Worm (Caenorhabditis elegans) whole organism, late embryonic: ENCODE measurements around the gene C34C6.3.

Experiments
- C08G9.2 ChIP-seq: sonication (generic microtip); optimal IDR thresholded peaks from 2 replicates; lab custom pipeline; 2016; ENCODE audit warnings: mild to moderate bottlenecking, missing genetic modification characterization, moderate library complexity, missing compliant biosample characterization
- F13H6.1 ChIP-seq: sonication (generic microtip); optimal IDR thresholded peaks from 2 replicates; lab custom pipeline; 2016; ENCODE audit warnings: missing genetic modification characterization, missing compliant biosample characterization
- K02D7.2 ChIP-seq: sonication (generic microtip); optimal IDR thresholded peaks from 2 replicates; lab custom pipeline; 2017; ENCODE audit warnings: mild to moderate bottlenecking, missing genetic modification characterization, missing compliant biosample characterization
- ahr-1 ChIP-seq: sonication (generic microtip); optimal IDR thresholded peaks from 2 replicates; lab custom pipeline; 2016; ENCODE audit warnings: missing genetic modification characterization, missing compliant biosample characterization
- ama-1 ChIP-seq: fragments of 150-350 bp; optimal IDR thresholded peaks from 2 replicates; lab custom pipeline; 2014
- ceh-19 ChIP-seq: fragments of 200-800 bp; sonication (Bioruptor generic); optimal IDR thresholded peaks from 2 replicates; lab custom pipeline; 2018; ENCODE audit warnings: mild to moderate bottlenecking, missing genetic modification characterization, missing compliant biosample characterization
- ceh-24 ChIP-seq: sonication (generic microtip); optimal IDR thresholded peaks from 2 replicates; lab custom pipeline; 2016; ENCODE audit warnings: mild to moderate bottlenecking, missing genetic modification characterization, missing compliant biosample characterization
- ceh-34 ChIP-seq: sonication (generic microtip); optimal IDR thresholded peaks from 2 replicates; lab custom pipeline; 2016; ENCODE audit warnings: mild to moderate bottlenecking, missing genetic modification characterization, missing compliant biosample characterization
- ceh-48 ChIP-seq: sonication (generic microtip); optimal IDR thresholded peaks from 2 replicates; lab custom pipeline; 2016; ENCODE audit warnings: missing genetic modification characterization, inconsistent platforms, missing compliant biosample characterization
- ceh-6 ChIP-seq: fragments of 200-800 bp; sonication (Bioruptor generic); optimal IDR thresholded peaks from 2 replicates; lab custom pipeline; 2018; ENCODE audit warnings: mild to moderate bottlenecking, missing genetic modification characterization, missing compliant biosample characterization
- ceh-9 ChIP-seq: sonication (generic microtip); optimal IDR thresholded peaks from 2 replicates; lab custom pipeline; 2016; ENCODE audit warnings: mild to moderate bottlenecking, missing genetic modification characterization, inconsistent platforms, missing compliant biosample characterization
- elt-2 ChIP-seq: sonication (generic microtip); optimal IDR thresholded peaks from 2 replicates; lab custom pipeline; 2016; ENCODE audit warnings: missing genetic modification reagents, missing genetic modification characterization, missing compliant biosample characterization
- ets-4 ChIP-seq: sonication (generic microtip); optimal IDR thresholded peaks from 2 replicates; lab custom pipeline; 2016; ENCODE audit warnings: missing genetic modification characterization, missing compliant biosample characterization
- hlh-30 ChIP-seq: sonication (generic microtip); optimal IDR thresholded peaks from 2 replicates; lab custom pipeline; 2017; ENCODE audit warnings: antibody characterized with exemption, missing genetic modification characterization, missing compliant biosample characterization; ENCODE audit not compliant: insufficient read depth
- nfya-1 ChIP-seq: sonication (generic microtip); optimal IDR thresholded peaks from 2 replicates; lab custom pipeline; 2017; ENCODE audit warnings: missing genetic modification characterization, mild to moderate bottlenecking, missing compliant biosample characterization, antibody characterized with exemption, moderate library complexity
- nhr-11 ChIP-seq: fragments of 150-350 bp; optimal IDR thresholded peaks from 2 replicates; lab custom pipeline; 2014; ENCODE audit warnings: missing biosample characterization, missing genetic modification characterization
- nhr-232 ChIP-seq: sonication (generic microtip); optimal IDR thresholded peaks from 2 replicates; lab custom pipeline; 2016; ENCODE audit warnings: missing genetic modification characterization, missing compliant biosample characterization
- npax-4 ChIP-seq: sonication (generic microtip); optimal IDR thresholded peaks from 2 replicates; lab custom pipeline; 2016; ENCODE audit warnings: missing genetic modification characterization, missing compliant biosample characterization
- pag-3 ChIP-seq: sonication (generic microtip); optimal IDR thresholded peaks from 2 replicates; lab custom pipeline; 2016; ENCODE audit warnings: missing compliant biosample characterization, missing genetic modification characterization, borderline replicate concordance
- pqm-1 ChIP-seq: sonication (generic microtip); optimal IDR thresholded peaks from 2 replicates; lab custom pipeline; 2016; ENCODE audit warnings: missing genetic modification characterization, missing compliant biosample characterization
- pros-1 ChIP-seq: fragments of 150-350 bp; optimal IDR thresholded peaks from 2 replicates; lab custom pipeline; 2014; ENCODE audit warnings: missing biosample characterization, missing genetic modification reagents, missing genetic modification characterization
- ref-2 ChIP-seq: sonication (generic microtip); optimal IDR thresholded peaks from 2 replicates; lab custom pipeline; 2016; ENCODE audit warnings: missing genetic modification characterization, missing compliant biosample characterization
- sdc-2 ChIP-seq: sonication (generic microtip); optimal IDR thresholded peaks from 2 replicates; lab custom pipeline; 2016; ENCODE audit warnings: missing genotype, missing genetic modification characterization, missing compliant biosample characterization
- sox-2 ChIP-seq: fragments of 200-800 bp; sonication (Bioruptor generic); IDR thresholded peaks from 2 replicates; pipeline ENCODE4 v1.3.6; 2022; ENCODE audit warnings: missing genetic modification reagents, missing genetic modification characterization, missing compliant biosample characterization
- syd-9 ChIP-seq: sonication (generic microtip); optimal IDR thresholded peaks from 2 replicates; lab custom pipeline; 2016; ENCODE audit warnings: mild to moderate bottlenecking, missing genetic modification characterization, moderate library complexity, missing compliant biosample characterization
- tbx-2 ChIP-seq: sonication (generic microtip); optimal IDR thresholded peaks from 2 replicates; lab custom pipeline; 2016; ENCODE audit warnings: missing genetic modification characterization, missing compliant biosample characterization
- ttx-3 ChIP-seq: sonication (generic microtip); optimal IDR thresholded peaks from 2 replicates; lab custom pipeline; 2016; ENCODE audit warnings: missing genetic modification reagents, missing genetic modification characterization, missing compliant biosample characterization
- unc-42 ChIP-seq: sonication (generic microtip); optimal IDR thresholded peaks from 2 replicates; lab custom pipeline; 2016; ENCODE audit warnings: missing genotype, missing genetic modification characterization, missing compliant biosample characterization
- unc-55 ChIP-seq: sonication (generic microtip); optimal IDR thresholded peaks from 2 replicates; lab custom pipeline; 2017; ENCODE audit warnings: missing biosample characterization, missing genetic modification reagents, missing genetic modification characterization
- zip-5 ChIP-seq: sonication (generic microtip); optimal IDR thresholded peaks from 2 replicates; lab custom pipeline; 2016; ENCODE audit warnings: missing genetic modification characterization, missing compliant biosample characterization
- ztf-16 ChIP-seq: sonication (generic microtip); optimal IDR thresholded peaks from 2 replicates; lab custom pipeline; 2017; ENCODE audit warnings: missing genetic modification characterization, missing compliant biosample characterization

The C34C6.3 gene

ce11 chrII:8701619-8702350 lies 10.1 kb downstream of the C34C6.3 start, which contains the start of gene sphk-1:
Gene sphk-1 (minus strand): TSS chrII:8701669.
- TF ChIP-seq hlh-30 (tag; lab: Kevin White, UChicago) (peak; percentile 26), unc-55 (GFP tag; lab: Kevin White, UChicago) (no peak), unc-42 (tag; lab: Kevin White, UChicago) (no peak), sox-2 (GFP tag; lab: Robert Waterston, UW) (peak; percentile 19; the same call in 1 of the 2 replicates), zip-5 (no peak)

- no peak for TF ChIP-seq ceh-48
- TF ChIP-seq ref-2: no peak
- TF ChIP-seq nhr-11: no peak
- no peak for TF ChIP-seq sdc-2 (tag; lab: Kevin White, UChicago)
- no peak for TF ChIP-seq unc-55 (GFP tag; lab: Kevin White, UChicago)
- no peak for TF ChIP-seq nhr-232 (tag; lab: Kevin White, UChicago)
- no peak for TF ChIP-seq ttx-3 (tag; lab: Kevin White, UChicago)
- no peak for TF ChIP-seq ceh-9 (tag; lab: Kevin White, UChicago)
- no peak for TF ChIP-seq K02D7.2 (tag; lab: Kevin White, UChicago)
- TF ChIP-seq F13H6.1: no peak
- TF ChIP-seq pag-3 (tag; lab: Kevin White, UChicago): no peak
- TF ChIP-seq nfya-1 (tag; lab: Kevin White, UChicago): no peak
- no peak for TF ChIP-seq pros-1 (tag; lab: Kevin White, UChicago)
- no peak for TF ChIP-seq ama-1 (lab: Kevin White, UChicago)
- no peak for TF ChIP-seq elt-2
Observed at ce11 chrII:8703729-8704128, 12.0 kb downstream of the C34C6.3 start, which contains the start of gene ceh-7. Gene ceh-7 (minus strand): TSS chrII:8703829.

ce11 chrII:8704413-8704874 lies 12.7 kb downstream of the C34C6.3 start, which contains the start of gene prx-5:
Gene prx-5 (plus strand): TSS chrII:8704824.
- no peak for TF ChIP-seq ets-4 (tag; lab: Kevin White, UChicago)
- no peak for TF ChIP-seq npax-4 (tag; lab: Kevin White, UChicago)
- TF ChIP-seq elt-2: peak; percentile 72
- TF ChIP-seq ceh-6 (GFP tag; lab: Kevin White, UChicago): no peak
- TF ChIP-seq tbx-2: no peak

- TF ChIP-seq ceh-19 (GFP tag; lab: Kevin White, UChicago) (no peak), hlh-30 (tag; lab: Kevin White, UChicago) (no peak), ceh-24 (tag; lab: Kevin White, UChicago) (no peak), nhr-11 (no peak), ceh-6 (GFP tag; lab: Kevin White, UChicago) (no peak)
Observed at ce11 chrII:8707024-8707423, 15.3 kb downstream of the C34C6.3 start, which contains the start of gene cup-16. Gene cup-16 (plus strand): TSS chrII:8707155.

- no peak for TF ChIP-seq sdc-2 (tag; lab: Kevin White, UChicago)
- TF ChIP-seq ahr-1 (tag; lab: Kevin White, UChicago): no peak
- TF ChIP-seq, all 69 proteins: peak for 0
Observed at ce11 chrII:8710317-8710716, 18.6 kb downstream of the C34C6.3 start, which contains the start of gene srg-15. Gene srg-15 (minus strand): TSS chrII:8710417.

- TF ChIP-seq ceh-19 (GFP tag; lab: Kevin White, UChicago) (no peak), zip-5 (no peak), C08G9.2 (tag; lab: Kevin White, UChicago) (no peak), ref-2 (no peak), ceh-34 (tag; lab: Kevin White, UChicago) (no peak), ztf-16 (tag; lab: Kevin White, UChicago) (no peak), ahr-1 (tag; lab: Kevin White, UChicago) (no peak), F13H6.1 (no peak), pqm-1 (no peak), nhr-11 (no peak), unc-42 (tag; lab: Kevin White, UChicago) (no peak), syd-9 (tag; lab: Kevin White, UChicago) (no peak)
- TF ChIP-seq, all 69 proteins: peak for 0
Observed at ce11 chrII:8714913-8715447, 23.3 kb downstream of the C34C6.3 start, which contains the start of the genes rab-21 and T01B7.13. Gene rab-21 (minus strand): TSS chrII:8715013. Gene T01B7.13 (plus strand): TSS chrII:8715397.
